Worm (Caenorhabditis elegans) whole organism, L1 larva: ENCODE results near the gene srv-13.

Experiments
- ama-1 ChIP-seq: fragments of 150-350 bp; optimal IDR thresholded peaks from 2 replicates; lab custom pipeline; 2014
- nhr-28 ChIP-seq: fragments of 150-350 bp; optimal IDR thresholded peaks from 2 replicates; lab custom pipeline; 2014; ENCODE audit warnings: missing biosample characterization, missing genetic modification characterization
- tlp-1 ChIP-seq: fragments of 150-350 bp; optimal IDR thresholded peaks from 2 replicates; lab custom pipeline; 2014; ENCODE audit warnings: missing biosample characterization, missing genetic modification characterization
- zip-4 ChIP-seq: fragments of 200-800 bp; sonication (Bioruptor generic); optimal IDR thresholded peaks from 2 replicates; lab custom pipeline; 2018; ENCODE audit warnings: mild to moderate bottlenecking, missing genetic modification characterization, moderate library complexity, missing compliant biosample characterization

- no peak for TF ChIP-seq zip-4 (GFP tag; lab: Kevin White, UChicago)
- no peak for TF ChIP-seq ama-1 (lab: Kevin White, UChicago)
- TF ChIP-seq tlp-1, result no peak
- no peak for TF ChIP-seq nhr-28 (tag; lab: Kevin White, UChicago)
Measured at ce11 chrIV:6438051-6438450, 33.1 kb downstream of the srv-13 start, which contains the start of gene dlc-5.
